Fruit fly (Drosophila melanogaster) S2 (cell line): ENCODE data around the gene frc.

ENCODE experiments used
- CG8478 ChIP-seq: fragments of >200 bp; optimal IDR thresholded peaks from 2 replicates; lab custom pipeline; 2018
- CTCF ChIP-seq, 2 experiments: fragments of >200 bp; optimal IDR thresholded peaks; 2 replicates each; lab custom pipeline; 2018

The frc gene

dm6 chr3L:17419103-17419741, 13.8 kb downstream of the frc start:
- TF ChIP-seq CTCF (optimal IDR thresholded peaks at IDR 0.05; lab: Kevin White, UChicago) (no peak), CG8478 (lab: Kevin White, UChicago) (no peak)

dm6 chr3L:17415967-17416749, 16.8 kb downstream of the frc start:
- TF ChIP-seq CTCF (optimal IDR thresholded peaks at IDR 0.05; lab: Kevin White, UChicago) (no peak), CG8478 (lab: Kevin White, UChicago) (no peak)

- no peak for TF ChIP-seq CG8478 (lab: Kevin White, UChicago)
- no peak for TF ChIP-seq CTCF (optimal IDR thresholded peaks at IDR 0.05; lab: Kevin White, UChicago)
These were observed 20.8 kb downstream of the frc start for dm6 chr3L:17412146-17412545.

dm6 chr3L:17411273-17411672, 21.7 kb downstream of the frc start:
- TF ChIP-seq CTCF (optimal IDR thresholded peaks at IDR 0.05; lab: Kevin White, UChicago) (no peak), CG8478 (lab: Kevin White, UChicago) (no peak)

dm6 chr3L:17407480-17408093, 25.4 kb downstream of the frc start:
- TF ChIP-seq CTCF (optimal IDR thresholded peaks at IDR 0.05; lab: Kevin White, UChicago) (no peak), CG8478 (lab: Kevin White, UChicago) (no peak)

dm6 chr3L:17407073-17407472, 25.9 kb downstream of the frc start:
- TF ChIP-seq CG8478 (lab: Kevin White, UChicago) = no peak
- TF ChIP-seq CTCF (optimal IDR thresholded peaks at IDR 0.05; lab: Kevin White, UChicago) = peak in 1 of 2 experiments; percentile 35

dm6 chr3L:17404646-17405045, 28.3 kb downstream of the frc start:
- TF ChIP-seq CG8478 (lab: Kevin White, UChicago) (no peak), CTCF (optimal IDR thresholded peaks at IDR 0.05; lab: Kevin White, UChicago) (no peak)

dm6 chr3L:17403268-17403667, 29.7 kb downstream of the frc start:
- TF ChIP-seq CTCF (optimal IDR thresholded peaks at IDR 0.05; lab: Kevin White, UChicago) (no peak), CG8478 (lab: Kevin White, UChicago) (no peak)

dm6 chr3L:17402399-17402798, 30.6 kb downstream of the frc start:
- TF ChIP-seq CTCF (optimal IDR thresholded peaks at IDR 0.05; lab: Kevin White, UChicago) (no peak), CG8478 (lab: Kevin White, UChicago) (no peak)

- TF ChIP-seq CTCF (optimal IDR thresholded peaks at IDR 0.05; lab: Kevin White, UChicago) = no peak
These were observed 31.6 kb downstream of the frc start for dm6 chr3L:17401411-17401810.

dm6 chr3L:17400911-17401310, 32.1 kb downstream of the frc start:
- TF ChIP-seq CTCF (optimal IDR thresholded peaks at IDR 0.05; lab: Kevin White, UChicago) = no peak
- TF ChIP-seq CG8478 (lab: Kevin White, UChicago) = no peak

dm6 chr3L:17399014-17399413, 34.0 kb downstream of the frc start:
- TF ChIP-seq CG8478 (lab: Kevin White, UChicago) (no peak), CTCF (optimal IDR thresholded peaks at IDR 0.05; lab: Kevin White, UChicago) (no peak)

- no peak for TF ChIP-seq CG8478 (lab: Kevin White, UChicago)
- no peak for TF ChIP-seq CTCF (optimal IDR thresholded peaks at IDR 0.05; lab: Kevin White, UChicago)
These were observed 38.5 kb downstream of the frc start for dm6 chr3L:17394435-17395017.

dm6 chr3L:17393098-17393497, 39.9 kb downstream of the frc start:
- TF ChIP-seq CG8478 (lab: Kevin White, UChicago) (no peak), CTCF (optimal IDR thresholded peaks at IDR 0.05; lab: Kevin White, UChicago) (no peak)

dm6 chr3L:17392412-17392811, 40.6 kb downstream of the frc start:
- TF ChIP-seq CG8478 (lab: Kevin White, UChicago) = no peak
- TF ChIP-seq CTCF (optimal IDR thresholded peaks at IDR 0.05; lab: Kevin White, UChicago) = no peak
